Fruit fly (Drosophila melanogaster) whole organism, embryonic: ENCODE data around the gene CG42847.

Experiments used
- Ada2b ChIP-seq: fragments of 200-800 bp; sonication (Bioruptor generic); IDR thresholded peaks from 2 replicates; pipeline ENCODE4 v1.3.6; 2022; ENCODE audit warnings: missing biosample characterization, missing genetic modification characterization
- Asciz ChIP-seq: fragments of 200-800 bp; sonication (Bioruptor generic); optimal IDR thresholded peaks from 2 replicates; lab custom pipeline; 2017; ENCODE audit warnings: missing biosample characterization, mild to moderate bottlenecking, missing genetic modification characterization, missing genetic modification reagents
- Atf6 ChIP-seq: fragments of 200-800 bp; sonication (Bioruptor generic); IDR thresholded peaks from 2 replicates; pipeline ENCODE4 v1.3.6; 2022; ENCODE audit warnings: missing biosample characterization, missing genetic modification characterization
- B-H2 ChIP-seq: fragments of 200-800 bp; sonication (Bioruptor generic); optimal IDR thresholded peaks from 2 replicates; lab custom pipeline; 2018; ENCODE audit warnings: missing biosample characterization, mild to moderate bottlenecking, missing genetic modification characterization
- CG10147 ChIP-seq: fragments of 200-800 bp; sonication (Bioruptor generic); optimal IDR thresholded peaks from 2 replicates; lab custom pipeline; 2019; ENCODE audit warnings: missing biosample characterization, mild to moderate bottlenecking, missing genetic modification characterization, moderate library complexity
- CG11093 ChIP-seq: fragments of 200-800 bp; sonication (Bioruptor generic); IDR thresholded peaks from 3 replicates; pipeline ENCODE4 v1.3.6; 2022; ENCODE audit warnings: missing biosample characterization, missing genetic modification characterization
- CG12071 ChIP-seq: fragments of 200-800 bp; sonication (Bioruptor generic); optimal IDR thresholded peaks from 3 replicates; lab custom pipeline; 2018; ENCODE audit warnings: missing biosample characterization, mild to moderate bottlenecking, missing genetic modification characterization
- CG12769 ChIP-seq: fragments of 200-800 bp; sonication (Bioruptor generic); optimal IDR thresholded peaks from 2 replicates; lab custom pipeline; 2019; ENCODE audit warnings: missing biosample characterization, mild to moderate bottlenecking, missing genetic modification characterization, moderate library complexity
- CG13424 ChIP-seq: fragments of 200-800 bp; sonication (Bioruptor generic); optimal IDR thresholded peaks from 2 replicates; lab custom pipeline; 2019; ENCODE audit warnings: missing biosample characterization, mild to moderate bottlenecking, missing genetic modification characterization, moderate library complexity
- CG13775 ChIP-seq: fragments of 200-800 bp; sonication (Bioruptor generic); optimal IDR thresholded peaks from 3 replicates; lab custom pipeline; 2017; ENCODE audit warnings: missing biosample characterization, mild to moderate bottlenecking, missing genetic modification characterization
- CG14860 ChIP-seq: fragments of 200-800 bp; sonication (Bioruptor generic); IDR thresholded peaks from 3 replicates; pipeline ENCODE4 v1.3.6; 2022; ENCODE audit warnings: missing biosample characterization, missing genetic modification characterization; ENCODE audit not compliant: partially characterized antibody
- CG14965 ChIP-seq: fragments of 200-800 bp; sonication (Bioruptor generic); optimal IDR thresholded peaks from 2 replicates; lab custom pipeline; 2016; ENCODE audit warnings: missing biosample characterization, missing genetic modification characterization, borderline replicate concordance
- CG1602 ChIP-seq: fragments of 200-800 bp; sonication (Bioruptor generic); optimal IDR thresholded peaks from 3 replicates; lab custom pipeline; 2016; ENCODE audit warnings: missing biosample characterization, missing genetic modification characterization
- CG18476 ChIP-seq: fragments of 200-800 bp; sonication (Bioruptor generic); optimal IDR thresholded peaks from 2 replicates; lab custom pipeline; 2016; ENCODE audit warnings: missing biosample characterization, mild to moderate bottlenecking, missing genetic modification characterization
- CG18599 ChIP-seq: fragments of 200-800 bp; sonication (Bioruptor generic); optimal IDR thresholded peaks from 3 replicates; lab custom pipeline; 2017; ENCODE audit warnings: missing biosample characterization, missing genetic modification characterization, mild to moderate bottlenecking, moderate library complexity, missing genetic modification reagents
- CG30403 ChIP-seq: fragments of 200-800 bp; sonication (Bioruptor generic); optimal IDR thresholded peaks from 3 replicates; lab custom pipeline; 2016; ENCODE audit warnings: missing biosample characterization, missing genetic modification characterization
- CG32532 ChIP-seq: fragments of 200-800 bp; sonication (Bioruptor generic); IDR thresholded peaks from 2 replicates; pipeline ENCODE4 v1.3.6; 2022; ENCODE audit warnings: missing biosample characterization, missing genetic modification characterization
- CG3281 ChIP-seq: fragments of 200-800 bp; sonication (Bioruptor generic); optimal IDR thresholded peaks from 3 replicates; lab custom pipeline; 2017; ENCODE audit warnings: missing biosample characterization, mild to moderate bottlenecking, missing genetic modification characterization
- CG3726 ChIP-seq: fragments of 200-800 bp; sonication (Bioruptor generic); IDR thresholded peaks from 3 replicates; pipeline ENCODE4, ENCODE4 v1.3.6; 2022; ENCODE audit warnings: missing biosample characterization, missing genetic modification characterization
- CG3847 ChIP-seq: fragments of 200-800 bp; sonication (Bioruptor generic); IDR thresholded peaks from 2 replicates; pipeline ENCODE4 v1.3.6; 2022; ENCODE audit warnings: missing biosample characterization, missing genetic modification characterization
- CG4328 ChIP-seq: fragments of 200-800 bp; sonication (Bioruptor generic); optimal IDR thresholded peaks from 3 replicates; lab custom pipeline; 2017; ENCODE audit warnings: missing biosample characterization, missing genetic modification reagents, missing genetic modification characterization
- CG4360 ChIP-seq: fragments of 200-800 bp; sonication (Bioruptor generic); IDR thresholded peaks from 2 replicates; pipeline ENCODE4 v1.3.6; 2022; ENCODE audit warnings: missing biosample characterization, missing genetic modification characterization
- CG5953 ChIP-seq: fragments of 200-800 bp; sonication (Bioruptor generic); IDR thresholded peaks from 2 replicates; pipeline ENCODE4 v1.3.6; 2022; ENCODE audit warnings: missing biosample characterization, missing genetic modification characterization
- CG7786 ChIP-seq: fragments of 200-800 bp; sonication (Bioruptor generic); optimal IDR thresholded peaks from 2 replicates; lab custom pipeline; 2016; ENCODE audit warnings: missing biosample characterization, missing genetic modification characterization
- CG9215 ChIP-seq: fragments of 200-800 bp; sonication (Bioruptor generic); IDR thresholded peaks from 2 replicates; pipeline ENCODE4 v1.3.6; 2022; ENCODE audit warnings: missing biosample characterization, missing genetic modification characterization
- CG9437 ChIP-seq: fragments of 200-800 bp; sonication (Bioruptor generic); optimal IDR thresholded peaks from 2 replicates; lab custom pipeline; 2018; ENCODE audit warnings: missing biosample characterization, mild to moderate bottlenecking, missing genetic modification characterization
- CG9817 ChIP-seq: fragments of 200-800 bp; sonication (Bioruptor generic); optimal IDR thresholded peaks from 2 replicates; lab custom pipeline; 2018; ENCODE audit warnings: missing biosample characterization, mild to moderate bottlenecking, missing genetic modification characterization, moderate library complexity
- CG9876 ChIP-seq: fragments of 200-800 bp; sonication (Bioruptor generic); optimal IDR thresholded peaks from 2 replicates; lab custom pipeline; 2016; ENCODE audit warnings: missing biosample characterization, missing genetic modification characterization
- CG9932 ChIP-seq: fragments of 200-800 bp; sonication (Bioruptor generic); IDR thresholded peaks from 2 replicates; pipeline ENCODE4 v1.3.6; 2022; ENCODE audit warnings: missing biosample characterization, missing genetic modification characterization
- Dbx ChIP-seq: fragments of 200-800 bp; sonication (Bioruptor generic); IDR thresholded peaks from 3 replicates; pipeline ENCODE4 v1.3.6; 2022; ENCODE audit warnings: missing biosample characterization, missing genetic modification characterization
- Ets65A ChIP-seq: fragments of 200-800 bp; sonication (Bioruptor generic); peaks from one replicate; lab custom pipeline; 2016; ENCODE audit warnings: missing biosample characterization, missing genetic modification characterization
- Fer1 ChIP-seq: fragments of 200-800 bp; sonication (Bioruptor generic); optimal IDR thresholded peaks from 2 replicates; lab custom pipeline; 2017; ENCODE audit warnings: missing biosample characterization, mild to moderate bottlenecking, missing genetic modification characterization
- Hmr ChIP-seq: fragments of 200-800 bp; sonication (Bioruptor generic); optimal IDR thresholded peaks from 3 replicates; lab custom pipeline; 2017; ENCODE audit warnings: mild to moderate bottlenecking, missing biosample characterization, missing genetic modification reagents, missing genetic modification characterization
- Hr39 ChIP-seq: fragments of >200 bp; optimal IDR thresholded peaks from 2 replicates; lab custom pipeline; 2017
- Meics ChIP-seq: fragments of 200-800 bp; sonication (Bioruptor generic); optimal IDR thresholded peaks from 2 replicates; lab custom pipeline; 2017; ENCODE audit warnings: missing biosample characterization, mild to moderate bottlenecking, missing genetic modification characterization
- Nf-YC ChIP-seq: fragments of 200-800 bp; optimal IDR thresholded peaks from 3 replicates; lab custom pipeline; 2019; ENCODE audit warnings: missing biosample characterization, mild to moderate bottlenecking, missing genetic modification characterization, moderate library complexity
- NfI ChIP-seq: fragments of 200-800 bp; sonication (Bioruptor generic); optimal IDR thresholded peaks from 3 replicates; lab custom pipeline; 2018; ENCODE audit warnings: missing biosample characterization, mild to moderate bottlenecking, missing genetic modification characterization, moderate library complexity
- Oli ChIP-seq: fragments of 200-800 bp; sonication (Bioruptor generic); optimal IDR thresholded peaks from 2 replicates; lab custom pipeline; 2018; ENCODE audit warnings: missing biosample characterization, mild to moderate bottlenecking, missing genetic modification characterization, moderate library complexity
- bab2 ChIP-seq: fragments of 200-800 bp; sonication (Bioruptor generic); optimal IDR thresholded peaks from 2 replicates; lab custom pipeline; 2016; ENCODE audit warnings: missing biosample characterization, missing genetic modification characterization
- crc ChIP-seq: fragments of 200-800 bp; sonication (Bioruptor generic); optimal IDR thresholded peaks from 2 replicates; lab custom pipeline; 2016; ENCODE audit warnings: missing biosample characterization, missing genetic modification characterization
- gfzf ChIP-seq: fragments of 200-800 bp; sonication (Bioruptor generic); optimal IDR thresholded peaks from 2 replicates; lab custom pipeline; 2016; ENCODE audit warnings: missing biosample characterization, mild to moderate bottlenecking, missing genetic modification characterization, moderate library complexity
- hbn ChIP-seq: fragments of 200-800 bp; sonication (Bioruptor generic); IDR thresholded peaks from 2 replicates; pipeline ENCODE4 v1.3.6; 2022; ENCODE audit warnings: missing biosample characterization, missing genetic modification characterization; ENCODE audit not compliant: partially characterized antibody
- lmd ChIP-seq: fragments of 200-800 bp; sonication (Bioruptor generic); IDR thresholded peaks from 2 replicates; pipeline ENCODE4 v1.3.6; 2022; ENCODE audit warnings: missing biosample characterization, missing genetic modification characterization
- mld ChIP-seq: fragments of 200-800 bp; sonication (Bioruptor generic); IDR thresholded peaks from 3 replicates; pipeline ENCODE4 v1.3.6; 2022; ENCODE audit warnings: missing biosample characterization, missing genetic modification characterization; ENCODE audit not compliant: partially characterized antibody
- rib ChIP-seq: fragments of 200-800 bp; sonication (Bioruptor generic); IDR thresholded peaks from 2 replicates; pipeline ENCODE4 v1.3.6; 2022; ENCODE audit warnings: missing biosample characterization, missing genetic modification characterization
- scrt ChIP-seq: fragments of 200-800 bp; sonication (Bioruptor generic); optimal IDR thresholded peaks from 2 replicates; lab custom pipeline; 2018; ENCODE audit warnings: missing biosample characterization, mild to moderate bottlenecking, missing genetic modification characterization, moderate library complexity
- sim ChIP-seq: fragments of 200-800 bp; sonication (Bioruptor generic); IDR thresholded peaks from 2 replicates; pipeline ENCODE4 v1.3.6; 2022; ENCODE audit warnings: missing biosample characterization, missing genetic modification characterization
- sug ChIP-seq: fragments of 200-800 bp; optimal IDR thresholded peaks from 2 replicates; lab custom pipeline; 2019; ENCODE audit warnings: missing biosample characterization, mild to moderate bottlenecking, missing genetic modification characterization, moderate library complexity
- tio ChIP-seq: fragments of 200-800 bp; sonication (Bioruptor generic); optimal IDR thresholded peaks from 2 replicates; lab custom pipeline; 2017; ENCODE audit warnings: missing biosample characterization, missing genetic modification characterization, inconsistent platforms
- vvl ChIP-seq: fragments of 200-800 bp; sonication (Bioruptor generic); IDR thresholded peaks from 2 replicates; pipeline ENCODE4 v1.3.6; 2022; ENCODE audit warnings: missing biosample characterization, missing genetic modification characterization
- wdn ChIP-seq: fragments of 200-800 bp; sonication (Bioruptor generic); IDR thresholded peaks from 2 replicates; pipeline ENCODE4 v1.3.6; 2022; ENCODE audit warnings: missing biosample characterization, missing genetic modification characterization

The CG42847 gene

DNA sequence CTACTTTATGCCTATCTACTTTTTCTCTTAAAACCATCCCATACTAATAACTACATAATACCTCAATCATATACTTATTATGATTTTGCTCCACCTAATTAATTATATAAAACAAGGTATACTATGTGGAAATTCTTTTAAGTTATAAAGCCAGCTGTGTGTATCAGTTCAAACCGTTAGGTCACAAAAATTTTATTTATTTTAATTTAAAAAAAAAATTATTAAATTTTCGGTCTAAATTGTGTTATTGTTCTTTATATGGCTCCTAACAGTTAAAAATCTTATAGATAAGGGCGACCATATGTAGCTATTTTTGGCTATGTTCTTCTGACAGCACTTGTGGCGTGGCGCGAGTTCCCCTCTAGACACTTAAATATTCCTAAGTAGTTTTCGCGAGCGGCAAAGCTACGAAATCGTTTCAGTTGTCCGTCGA is 40.4 kb upstream of the CG42847 start, which contains the start of gene Aldh (continued):
- peak; percentile 73 for TF ChIP-seq CG32532 (GFP tag; lab: Robert Waterston, UW)
- no peak for TF ChIP-seq CG18476
- no peak for TF ChIP-seq CG12769 (tag; lab: Kevin White, UChicago)
- no peak for TF ChIP-seq sim (GFP tag; lab: Robert Waterston, UW)
- peak; percentile 49 for TF ChIP-seq sug
- peak; percentile 63 for TF ChIP-seq Dbx (GFP tag; lab: Robert Waterston, UW)
- TF ChIP-seq Nf-YC (tag; lab: Kevin White, UChicago), result no peak
- no peak for TF ChIP-seq wdn (GFP tag; lab: Robert Waterston, UW)
- peak; percentile 50 for TF ChIP-seq CG18599 (GFP tag; lab: Kevin White, UChicago)
- TF ChIP-seq vvl, result peak; percentile 20; the same call in 1 of the 2 replicates
- no peak for TF ChIP-seq CG5953
- no peak for TF ChIP-seq mld (GFP tag; lab: Robert Waterston, UW)
- TF ChIP-seq hbn (GFP tag; lab: Robert Waterston, UW), result no peak
- TF ChIP-seq Meics, result peak; percentile 67
- no peak for TF ChIP-seq crc (GFP tag; lab: Kevin White, UChicago)
- peak; percentile 11 for TF ChIP-seq CG1602 (GFP tag; lab: Kevin White, UChicago)
- TF ChIP-seq CG9437 (GFP tag; lab: Kevin White, UChicago), result peak; percentile 14
- peak; percentile 20 for TF ChIP-seq CG4328
- TF ChIP-seq bab2 (GFP tag; lab: Kevin White, UChicago), result no peak
- no peak for TF ChIP-seq CG7786 (GFP tag; lab: Kevin White, UChicago)
- TF ChIP-seq CG14860 (GFP tag; lab: Robert Waterston, UW), result no peak
- no peak for TF ChIP-seq Hr39 (lab: Kevin White, UChicago)
- peak; percentile 50 for TF ChIP-seq B-H2 (GFP tag; lab: Kevin White, UChicago)
- TF ChIP-seq CG9932 (GFP tag; lab: Robert Waterston, UW), result peak; percentile 75
- TF ChIP-seq CG9817 (tag; lab: Kevin White, UChicago), result peak; percentile 44
- TF ChIP-seq Ets65A, result peak; percentile 57
- TF ChIP-seq CG3281 (GFP tag; lab: Kevin White, UChicago), result peak; percentile 64
- no peak for TF ChIP-seq CG11093
- no peak for TF ChIP-seq CG14965 (GFP tag; lab: Kevin White, UChicago)
- TF ChIP-seq CG13775 (GFP tag; lab: Kevin White, UChicago), result peak; percentile 27
- peak; percentile 50 for TF ChIP-seq CG3847 (GFP tag; lab: Robert Waterston, UW)
- no peak for TF ChIP-seq CG4360
- peak; percentile 35 for TF ChIP-seq CG13424 (tag; lab: Kevin White, UChicago)
- TF ChIP-seq CG9215, result peak; percentile 29; the same call in 1 of the 2 replicates
- peak; percentile 7 for TF ChIP-seq tio (GFP tag; lab: Kevin White, UChicago)
- peak; percentile 52; the same call in 1 of the 2 replicates for TF ChIP-seq lmd (GFP tag; lab: Robert Waterston, UW)
- peak; percentile 12 for TF ChIP-seq scrt (GFP tag; lab: Kevin White, UChicago)
- peak; percentile 17 for TF ChIP-seq CG30403 (GFP tag; lab: Kevin White, UChicago)
- TF ChIP-seq Atf6, result 0 out of 2 replicates have a peak, but pooled peaks have one; percentile 38
- peak; percentile 54 for TF ChIP-seq Hmr (GFP tag; lab: Kevin White, UChicago)
- peak; percentile 32; the same call in 1 of the 2 replicates for TF ChIP-seq rib (GFP tag; lab: Robert Waterston, UW)
- no peak for TF ChIP-seq gfzf
- no peak for TF ChIP-seq CG12071 (GFP tag; lab: Kevin White, UChicago)
- TF ChIP-seq NfI, result peak; percentile 18
- no peak for TF ChIP-seq CG9876 (GFP tag; lab: Kevin White, UChicago)
- TF ChIP-seq Oli (tag; lab: Kevin White, UChicago), result peak; percentile 7
- TF ChIP-seq Ada2b (GFP tag; lab: Robert Waterston, UW), result no peak
- TF ChIP-seq Asciz, result no peak
- peak; percentile 49 for TF ChIP-seq CG10147 (GFP tag; lab: Kevin White, UChicago)
- peak; percentile 39 for TF ChIP-seq Fer1
- no peak for TF ChIP-seq CG3726
